Fruit fly (Drosophila melanogaster) whole organism, prepupa: Measurements from ENCODE around the gene CG33642.
A peak's percentile ranks its signal among the peaks of the same experiment; 100 is the strongest.

Experiments
- Blimp-1 ChIP-seq: fragments of 200-800 bp; sonication (Bioruptor generic); optimal IDR thresholded peaks from 3 replicates; lab custom pipeline; 2017; ENCODE audit warnings: missing biosample characterization, missing genetic modification characterization, mild to moderate bottlenecking, moderate library complexity, missing genetic modification reagents
- CG10631 ChIP-seq: fragments of 200-800 bp; sonication (Bioruptor generic); optimal IDR thresholded peaks from 2 replicates; lab custom pipeline; 2016; ENCODE audit warnings: missing biosample characterization, missing genetic modification characterization
- CG10669 ChIP-seq: fragments of 200-800 bp; sonication (Bioruptor generic); optimal IDR thresholded peaks from 3 replicates; lab custom pipeline; 2018; ENCODE audit warnings: missing biosample characterization, mild to moderate bottlenecking, missing genetic modification characterization, moderate library complexity
- CG11762 ChIP-seq: fragments of 200-800 bp; sonication (Bioruptor generic); optimal IDR thresholded peaks from 3 replicates; lab custom pipeline; 2016; ENCODE audit warnings: missing biosample characterization, missing genetic modification characterization; ENCODE audit not compliant: insufficient read depth
- CG15336 ChIP-seq: fragments of 200-800 bp; sonication (Bioruptor generic); IDR thresholded peaks from 2 replicates; pipeline ENCODE4 v1.3.6; 2022; ENCODE audit warnings: missing biosample characterization, missing genetic modification characterization
- CG16779 ChIP-seq: fragments of 200-800 bp; sonication (Bioruptor generic); optimal IDR thresholded peaks from 3 replicates; lab custom pipeline; 2017; ENCODE audit warnings: missing biosample characterization, mild to moderate bottlenecking, missing genetic modification characterization
- CG31627 ChIP-seq: fragments of 200-800 bp; sonication (Bioruptor generic); optimal IDR thresholded peaks from 3 replicates; lab custom pipeline; 2016; ENCODE audit warnings: missing biosample characterization, missing genetic modification characterization
- CG32006 ChIP-seq: fragments of 200-800 bp; sonication (Bioruptor generic); optimal IDR thresholded peaks from 3 replicates; lab custom pipeline; 2017; ENCODE audit warnings: missing biosample characterization, mild to moderate bottlenecking, missing genetic modification characterization
- CG34406 ChIP-seq: fragments of 200-800 bp; sonication (Bioruptor generic); optimal IDR thresholded peaks from 3 replicates; lab custom pipeline; 2016; ENCODE audit warnings: missing biosample characterization, missing genetic modification characterization
- CG3919 ChIP-seq: fragments of 200-800 bp; sonication (Bioruptor generic); optimal IDR thresholded peaks from 3 replicates; lab custom pipeline; 2016; ENCODE audit warnings: missing biosample characterization, missing genetic modification characterization
- CG6163 ChIP-seq: fragments of 200-800 bp; sonication (Bioruptor generic); IDR thresholded peaks from 3 replicates; pipeline ENCODE4 v1.3.6; 2022; ENCODE audit warnings: missing biosample characterization, missing genetic modification characterization
- CG6792 ChIP-seq: fragments of 200-800 bp; sonication (Bioruptor generic); optimal IDR thresholded peaks from 3 replicates; lab custom pipeline; 2016; ENCODE audit warnings: missing biosample characterization, missing genetic modification characterization
- CG6854 ChIP-seq: fragments of 200-800 bp; sonication (Bioruptor generic); optimal IDR thresholded peaks from 2 replicates; lab custom pipeline; 2017; ENCODE audit warnings: missing biosample characterization, mild to moderate bottlenecking, missing genetic modification characterization
- CG7368 ChIP-seq: fragments of 200-800 bp; sonication (Bioruptor generic); optimal IDR thresholded peaks from 3 replicates; lab custom pipeline; 2016; ENCODE audit warnings: missing biosample characterization, missing genetic modification characterization
- CG8119 ChIP-seq: fragments of 200-800 bp; sonication (Bioruptor generic); IDR thresholded peaks from 3 replicates; pipeline ENCODE4 v1.3.6; 2022; ENCODE audit warnings: missing biosample characterization, missing genetic modification characterization
- CG8632 ChIP-seq: fragments of 200-800 bp; sonication (Bioruptor generic); optimal IDR thresholded peaks from 3 replicates; lab custom pipeline; 2016; ENCODE audit warnings: missing biosample characterization, missing genetic modification characterization
- Eip75B ChIP-seq: fragments of 200-800 bp; sonication (Bioruptor generic); optimal IDR thresholded peaks from 3 replicates; lab custom pipeline; 2016; ENCODE audit warnings: missing biosample characterization, missing genetic modification characterization
- Eip78C ChIP-seq: fragments of 200-800 bp; sonication (Bioruptor generic); peaks from one replicate; lab custom pipeline; 2016; ENCODE audit warnings: missing biosample characterization, missing genetic modification characterization
- Ets21C ChIP-seq: fragments of 200-800 bp; sonication (Bioruptor generic); optimal IDR thresholded peaks from 3 replicates; lab custom pipeline; 2016; ENCODE audit warnings: missing biosample characterization, missing genetic modification characterization
- Ets96B ChIP-seq: fragments of 200-800 bp; optimal IDR thresholded peaks from 2 replicates; lab custom pipeline; 2019; ENCODE audit warnings: missing biosample characterization, mild to moderate bottlenecking, missing genetic modification characterization, moderate library complexity
- Gug ChIP-seq: fragments of 200-800 bp; sonication (Bioruptor generic); IDR thresholded peaks from 2 replicates; pipeline ENCODE4 v1.3.6; 2022; ENCODE audit warnings: missing biosample characterization, missing genetic modification characterization
- Hr38 ChIP-seq: sonication (Bioruptor generic); optimal IDR thresholded peaks from 2 replicates; lab custom pipeline; 2016; ENCODE audit warnings: missing biosample characterization, missing genetic modification characterization
- Hr39 ChIP-seq: fragments of 200-800 bp; sonication (Bioruptor generic); optimal IDR thresholded peaks from 2 replicates; lab custom pipeline; 2016; ENCODE audit warnings: missing biosample characterization, missing genetic modification characterization
- Hr4 ChIP-seq: fragments of 200-800 bp; sonication (Bioruptor generic); optimal IDR thresholded peaks from 3 replicates; lab custom pipeline; 2016; ENCODE audit warnings: missing biosample characterization, missing genetic modification characterization
- Met ChIP-seq: fragments of 200-800 bp; sonication (Bioruptor generic); optimal IDR thresholded peaks from 3 replicates; lab custom pipeline; 2016; ENCODE audit warnings: missing biosample characterization, missing genetic modification characterization
- OdsH ChIP-seq: fragments of 200-800 bp; sonication (Bioruptor generic); optimal IDR thresholded peaks from 3 replicates; lab custom pipeline; 2016; ENCODE audit warnings: missing biosample characterization, missing genetic modification characterization
- Smox ChIP-seq: fragments of 200-800 bp; sonication (Bioruptor generic); optimal IDR thresholded peaks from 3 replicates; lab custom pipeline; 2016; ENCODE audit warnings: missing biosample characterization, missing genetic modification characterization
- Sox102F ChIP-seq: fragments of 200-800 bp; sonication (Bioruptor generic); optimal IDR thresholded peaks from 2 replicates; lab custom pipeline; 2016; ENCODE audit warnings: missing biosample characterization, mild to moderate bottlenecking, missing genetic modification characterization
- achi ChIP-seq: fragments of 200-800 bp; sonication (Bioruptor generic); optimal IDR thresholded peaks from 3 replicates; lab custom pipeline; 2016; ENCODE audit warnings: missing biosample characterization, missing genetic modification characterization
- acj6 ChIP-seq: fragments of 200-800 bp; sonication (Bioruptor generic); optimal IDR thresholded peaks from 3 replicates; lab custom pipeline; 2016; ENCODE audit warnings: missing biosample characterization, missing genetic modification characterization
- dac ChIP-seq: fragments of 200-800 bp; sonication (Bioruptor generic); optimal IDR thresholded peaks from 2 replicates; lab custom pipeline; 2017; ENCODE audit warnings: missing biosample characterization, mild to moderate bottlenecking, missing genetic modification characterization
- esn ChIP-seq: fragments of 200-800 bp; sonication (Bioruptor generic); optimal IDR thresholded peaks from 2 replicates; lab custom pipeline; 2016; ENCODE audit warnings: missing biosample characterization, mild to moderate bottlenecking, missing genetic modification characterization, moderate library complexity
- fd59A ChIP-seq: fragments of 200-800 bp; sonication (Bioruptor generic); optimal IDR thresholded peaks from 2 replicates; lab custom pipeline; 2017; ENCODE audit warnings: missing biosample characterization, mild to moderate bottlenecking, missing genetic modification characterization, missing genetic modification reagents
- fd85E ChIP-seq: fragments of 200-800 bp; sonication (Bioruptor generic); optimal IDR thresholded peaks from 3 replicates; lab custom pipeline; 2016; ENCODE audit warnings: missing biosample characterization, missing genetic modification characterization
- fkh ChIP-seq: fragments of 200-800 bp; sonication (Bioruptor generic); optimal IDR thresholded peaks from 3 replicates; lab custom pipeline; 2017; ENCODE audit warnings: missing biosample characterization, mild to moderate bottlenecking, missing genetic modification characterization, moderate library complexity
- lz ChIP-seq: fragments of 200-800 bp; sonication (Bioruptor generic); optimal IDR thresholded peaks from 3 replicates; lab custom pipeline; 2016; ENCODE audit warnings: missing biosample characterization, missing genetic modification characterization
- net ChIP-seq: fragments of 200-800 bp; sonication (Bioruptor generic); optimal IDR thresholded peaks from 3 replicates; lab custom pipeline; 2016; ENCODE audit warnings: missing biosample characterization, missing genetic modification characterization
- pdm3 ChIP-seq: fragments of 200-800 bp; sonication (Bioruptor generic); optimal IDR thresholded peaks from 3 replicates; lab custom pipeline; 2016; ENCODE audit warnings: missing biosample characterization, missing genetic modification characterization
- salr ChIP-seq, 2 experiments: fragments of 200-800 bp; sonication (Bioruptor generic); optimal IDR thresholded peaks; 3 replicates each; lab custom pipeline; 2016 to 2018; ENCODE audit warnings: missing biosample characterization in 2 of 2, missing genetic modification characterization in 2 of 2, mild to moderate bottlenecking in 1 of 2
- spab ChIP-seq: fragments of 200-800 bp; sonication (Bioruptor generic); optimal IDR thresholded peaks from 2 replicates; lab custom pipeline; 2017; ENCODE audit warnings: missing biosample characterization, mild to moderate bottlenecking, missing genetic modification characterization, missing genetic modification reagents
- svp ChIP-seq: fragments of 200-800 bp; sonication (Bioruptor generic); peaks from one replicate; lab custom pipeline; 2016; ENCODE audit warnings: missing biosample characterization, missing genetic modification characterization
- vri ChIP-seq: fragments of 200-800 bp; sonication (Bioruptor generic); optimal IDR thresholded peaks from 3 replicates; lab custom pipeline; 2016; ENCODE audit warnings: missing biosample characterization, mild to moderate bottlenecking, missing genetic modification characterization

Gene CG33642

DNA sequence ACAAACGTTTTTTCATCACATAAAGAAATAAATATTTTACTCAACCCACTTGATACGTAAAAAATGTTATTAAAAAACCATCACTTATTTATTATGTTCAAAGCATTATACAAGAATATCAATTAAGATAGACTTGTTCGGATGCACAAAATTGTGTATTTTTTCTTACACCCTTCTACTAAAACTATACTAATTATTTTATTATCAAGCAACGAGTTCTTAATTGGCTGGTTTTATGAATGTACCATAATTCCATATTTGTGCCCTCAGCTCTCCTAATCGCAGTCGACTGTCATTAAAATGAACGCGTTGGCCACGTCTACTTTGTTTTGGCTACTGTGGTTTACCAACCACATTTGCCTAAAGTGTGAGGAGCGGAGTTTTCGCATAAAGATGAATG lies at the start of gene CG33642:
TSS of gene CG33642 (plus strand) at position 301 of the 400 bp plus-strand sequence.
- TF ChIP-seq Ets21C (no peak), net (no peak), Hr39 (no peak), CG16779 (tag; lab: Kevin White, UChicago) (no peak), CG15336 (GFP tag; lab: Robert Waterston, UW) (no peak), esn (no peak), acj6 (GFP tag; lab: Kevin White, UChicago) (no peak), CG6792 (no peak), Eip75B (GFP tag; lab: Kevin White, UChicago) (no peak), Blimp-1 (GFP tag; lab: Kevin White, UChicago) (no peak), fd85E (GFP tag; lab: Kevin White, UChicago) (no peak), CG3919 (GFP tag; lab: Kevin White, UChicago) (no peak), vri (GFP tag; lab: Kevin White, UChicago) (no peak), CG34406 (GFP tag; lab: Kevin White, UChicago) (no peak), salr (GFP tag; optimal IDR thresholded peaks at IDR 0.05; lab: Kevin White, UChicago) (no peak)

- TF ChIP-seq Ets96B (tag; lab: Kevin White, UChicago) (no peak), Hr4 (peak; percentile 46), CG6792 (peak; percentile 38), Sox102F (peak; percentile 57), CG8119 (GFP tag; lab: Robert Waterston, UW) (peak; percentile 59; the same call in 2 of the 3 replicates), fd59A (GFP tag; lab: Kevin White, UChicago) (peak; percentile 16), lz (GFP tag; lab: Kevin White, UChicago) (peak; percentile 53), spab (GFP tag; lab: Kevin White, UChicago) (peak; percentile 18), CG10631 (GFP tag; lab: Kevin White, UChicago) (peak; percentile 37), Hr38 (GFP tag; lab: Kevin White, UChicago) (no peak), Ets21C (peak; percentile 7), OdsH (GFP tag; lab: Kevin White, UChicago) (peak; percentile 69), achi (GFP tag; lab: Kevin White, UChicago) (peak; percentile 34), svp (GFP tag; lab: Kevin White, UChicago) (peak; percentile 43), CG6163 (peak; percentile 61; the same call in 1 of the 3 replicates), CG11762 (no peak), Smox (GFP tag; lab: Kevin White, UChicago) (peak; percentile 46), Hr39 (peak; percentile 45), CG10669 (GFP tag; lab: Kevin White, UChicago) (peak; percentile 27), CG8632 (GFP tag; lab: Kevin White, UChicago) (peak; percentile 25), CG34406 (GFP tag; lab: Kevin White, UChicago) (peak; percentile 44), pdm3 (peak; percentile 50), fd85E (GFP tag; lab: Kevin White, UChicago) (no peak), vri (GFP tag; lab: Kevin White, UChicago) (peak; percentile 14), CG6854 (GFP tag; lab: Kevin White, UChicago) (no peak), Met (GFP tag; lab: Kevin White, UChicago) (no peak), acj6 (GFP tag; lab: Kevin White, UChicago) (peak; percentile 62), CG31627 (GFP tag; lab: Kevin White, UChicago) (peak; percentile 54), Eip78C (no peak), CG32006 (GFP tag; lab: Kevin White, UChicago) (peak; percentile 49), salr (GFP tag; optimal IDR thresholded peaks at IDR 0.05; lab: Kevin White, UChicago) (peak in 1 of 2 experiments; percentile 28), CG16779 (tag; lab: Kevin White, UChicago) (peak; percentile 35), Eip75B (GFP tag; lab: Kevin White, UChicago) (peak; percentile 52)
Measured at dm6 chr2L:13482258-13482657, 47.5 kb upstream of the CG33642 start.

- TF ChIP-seq svp (GFP tag; lab: Kevin White, UChicago) = no peak
- TF ChIP-seq CG34406 (GFP tag; lab: Kevin White, UChicago) = no peak
- TF ChIP-seq fd59A (GFP tag; lab: Kevin White, UChicago) = no peak
- no peak for TF ChIP-seq OdsH (GFP tag; lab: Kevin White, UChicago)
- TF ChIP-seq dac (GFP tag; lab: Kevin White, UChicago) = no peak
- TF ChIP-seq CG7368 (GFP tag; lab: Kevin White, UChicago) = no peak
- no peak for TF ChIP-seq fkh (GFP tag; lab: Kevin White, UChicago)
- TF ChIP-seq Gug (GFP tag; lab: Robert Waterston, UW) = no peak
Measured at dm6 chr2L:13497915-13498314, 31.9 kb upstream of the CG33642 start.
